Worm (Caenorhabditis elegans): ENCODE data around the gene nkcc-1.

The nkcc-1 gene

ce11 chrIV:14070992-14071289, 52.9 kb downstream of the nkcc-1 start:
- TF ChIP-seq unc-62 (GFP tag; optimal IDR thresholded peaks at IDR 0.05) = no peak

- TF ChIP-seq unc-62 (GFP tag; optimal IDR thresholded peaks at IDR 0.05) = no peak
These were observed 53.5 kb downstream of the nkcc-1 start for ce11 chrIV:14070185-14070991.

- no peak for TF ChIP-seq unc-62 (GFP tag; optimal IDR thresholded peaks at IDR 0.05)
These were observed 54.1 kb downstream of the nkcc-1 start, which contains the start of gene lst-4 for ce11 chrIV:14069760-14070159. Gene lst-4, minus strand, starts transcription at chrIV:14069860.

ce11 chrIV:14066403-14066802, 57.5 kb downstream of the nkcc-1 start:
- TF ChIP-seq unc-62 (GFP tag; optimal IDR thresholded peaks at IDR 0.05) = no peak

- no peak for TF ChIP-seq unc-62 (GFP tag; optimal IDR thresholded peaks at IDR 0.05)
These were observed 63.2 kb downstream of the nkcc-1 start, which contains the start of gene Y37A1B.4 for ce11 chrIV:14060612-14061011. Gene Y37A1B.4, minus strand, starts transcription at chrIV:14060712.

Measured in whole organism, dauer.